Worm (Caenorhabditis elegans): ENCODE measurements around the gene K09F6.10.

DNA sequence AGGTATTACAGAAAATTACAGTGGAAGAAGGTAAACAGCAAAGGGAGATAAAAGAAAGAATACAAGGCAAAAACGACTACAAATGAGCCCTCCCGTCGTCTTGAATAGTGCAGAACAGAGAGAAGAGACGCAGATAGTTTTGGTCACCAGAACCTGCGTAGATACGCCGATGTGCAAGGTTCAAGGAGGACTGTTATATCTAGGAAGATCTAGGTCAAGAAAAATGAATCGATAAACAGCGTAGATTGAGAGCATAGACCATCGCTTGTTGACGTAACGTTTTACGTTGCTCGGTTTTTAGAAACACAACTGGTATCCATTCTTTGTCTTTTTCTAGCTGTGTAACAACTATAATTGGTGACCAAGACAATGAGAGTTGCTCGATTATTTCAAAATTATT is 12.2 kb upstream of the K09F6.10 start, which contains the start of gene B0281.5:
- no peak for TF ChIP-seq lin-14 (GFP tag; optimal IDR thresholded peaks at IDR 0.05)
- TF ChIP-seq unc-130 (tag; optimal IDR thresholded peaks at IDR 0.05), result no peak
- no peak for TF ChIP-seq unc-62 (GFP tag; optimal IDR thresholded peaks at IDR 0.05)
- no peak for TF ChIP-seq efl-1 (optimal IDR thresholded peaks at IDR 0.05)
- TF ChIP-seq efl-1 (GFP tag; optimal IDR thresholded peaks at IDR 0.05 in 1 of 2), result no peak
- TF ChIP-seq ztf-11 (tag; optimal IDR thresholded peaks at IDR 0.05), result no peak
- TF ChIP-seq egl-27 (tag; optimal IDR thresholded peaks at IDR 0.05), result no peak
- no peak for TF ChIP-seq ztf-4 (tag; optimal IDR thresholded peaks at IDR 0.05)
- TF ChIP-seq snpc-4 (tag; optimal IDR thresholded peaks at IDR 0.05), result no peak
- no peak for TF ChIP-seq F16B12.6 (tag; optimal IDR thresholded peaks at IDR 0.05)
- TF ChIP-seq fkh-10 (GFP tag; optimal IDR thresholded peaks at IDR 0.05), result no peak
- TF ChIP-seq blmp-1 (tag; optimal IDR thresholded peaks at IDR 0.05), result no peak
- TF ChIP-seq ces-1 (GFP tag; optimal IDR thresholded peaks at IDR 0.05), result no peak
- TF ChIP-seq lin-15B (tag; optimal IDR thresholded peaks at IDR 0.05), result no peak
- no peak for TF ChIP-seq fos-1 (tag; optimal IDR thresholded peaks at IDR 0.05)

All from whole organism, L1 larva.